Worm (Caenorhabditis elegans): ENCODE results near the gene nep-21.

ce11 chrV:14235942-14236341 lies 9.7 kb upstream of the nep-21 start, which contains the start of gene ent-3:
- TF ChIP-seq W03F9.2 (tag; optimal IDR thresholded peaks at IDR 0.05): no peak
- no peak for TF ChIP-seq him-1 (tag; optimal IDR thresholded peaks at IDR 0.05)
